Worm (Caenorhabditis elegans): ENCODE results near the gene cyn-1.

cyn-1 gene

ce11 chrV:14354258-14354877 lies 1.5 kb upstream of the cyn-1 start, which contains the start of gene Y49A3A.3:
Gene Y49A3A.3 (plus strand): TSS chrV:14354410.
- peak; percentile 71 for TF ChIP-seq dao-5 (tag; optimal IDR thresholded peaks at IDR 0.05)
- no peak for TF ChIP-seq him-1 (tag; optimal IDR thresholded peaks at IDR 0.05)
- no peak for TF ChIP-seq W03F9.2 (tag; optimal IDR thresholded peaks at IDR 0.05)

DNA sequence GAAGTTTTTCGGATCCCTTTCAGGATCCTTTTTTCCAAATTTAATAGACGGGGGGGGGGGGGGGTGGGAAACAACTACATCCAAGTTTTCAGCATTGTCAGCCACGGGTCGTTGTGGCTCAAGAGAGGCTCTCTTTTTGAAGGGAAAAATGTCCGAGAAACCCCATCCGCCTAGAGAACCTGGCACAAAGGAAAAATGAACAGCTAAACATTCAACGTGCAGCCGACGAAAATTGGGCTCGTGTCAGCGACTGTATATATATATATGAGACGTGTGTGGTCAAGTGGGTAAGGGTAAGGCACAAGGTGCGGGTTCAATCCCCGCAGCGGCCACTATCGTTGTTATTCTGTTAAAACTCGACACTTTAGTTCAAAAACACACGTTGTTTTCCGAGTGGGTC lies 2.7 kb downstream of the cyn-1 start, which contains the start of gene Y49A3A.4:
TSS of gene Y49A3A.4 (minus strand) at position 314 of the 400 bp plus-strand sequence.
- no peak for TF ChIP-seq W03F9.2 (tag; optimal IDR thresholded peaks at IDR 0.05)

DNA sequence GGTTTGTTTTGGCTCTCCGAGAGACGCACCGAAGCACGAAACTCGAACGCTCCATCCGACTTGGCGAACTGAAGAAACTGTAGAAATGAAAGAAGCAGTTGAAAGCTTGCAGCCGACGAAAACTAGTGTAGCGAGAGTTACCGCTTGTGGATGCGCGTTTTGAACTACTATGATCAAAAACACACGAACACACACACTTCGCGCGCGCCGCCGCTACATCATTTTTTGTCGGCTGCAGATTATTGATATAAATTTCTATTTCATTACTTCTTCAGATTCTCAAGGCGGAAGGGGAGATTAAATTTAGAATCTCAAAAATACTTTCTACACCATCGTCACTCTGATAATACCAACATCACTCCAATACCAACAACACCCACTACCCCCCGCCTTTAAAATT lies 6.1 kb downstream of the cyn-1 start:
- TF ChIP-seq W03F9.2 (tag; optimal IDR thresholded peaks at IDR 0.05): no peak
- TF ChIP-seq him-1 (tag; optimal IDR thresholded peaks at IDR 0.05): no peak
- TF ChIP-seq dao-5 (tag; optimal IDR thresholded peaks at IDR 0.05): no peak

- TF ChIP-seq W03F9.2 (tag; optimal IDR thresholded peaks at IDR 0.05) (no peak), him-1 (tag; optimal IDR thresholded peaks at IDR 0.05) (no peak), dao-5 (tag; optimal IDR thresholded peaks at IDR 0.05) (no peak)
Observed at ce11 chrV:14364586-14365248, 8.8 kb downstream of the cyn-1 start.

ce11 chrV:14366487-14366962 lies 10.6 kb downstream of the cyn-1 start:
- TF ChIP-seq dao-5 (tag; optimal IDR thresholded peaks at IDR 0.05) (no peak), him-1 (tag; optimal IDR thresholded peaks at IDR 0.05) (peak; percentile 85)

DNA sequence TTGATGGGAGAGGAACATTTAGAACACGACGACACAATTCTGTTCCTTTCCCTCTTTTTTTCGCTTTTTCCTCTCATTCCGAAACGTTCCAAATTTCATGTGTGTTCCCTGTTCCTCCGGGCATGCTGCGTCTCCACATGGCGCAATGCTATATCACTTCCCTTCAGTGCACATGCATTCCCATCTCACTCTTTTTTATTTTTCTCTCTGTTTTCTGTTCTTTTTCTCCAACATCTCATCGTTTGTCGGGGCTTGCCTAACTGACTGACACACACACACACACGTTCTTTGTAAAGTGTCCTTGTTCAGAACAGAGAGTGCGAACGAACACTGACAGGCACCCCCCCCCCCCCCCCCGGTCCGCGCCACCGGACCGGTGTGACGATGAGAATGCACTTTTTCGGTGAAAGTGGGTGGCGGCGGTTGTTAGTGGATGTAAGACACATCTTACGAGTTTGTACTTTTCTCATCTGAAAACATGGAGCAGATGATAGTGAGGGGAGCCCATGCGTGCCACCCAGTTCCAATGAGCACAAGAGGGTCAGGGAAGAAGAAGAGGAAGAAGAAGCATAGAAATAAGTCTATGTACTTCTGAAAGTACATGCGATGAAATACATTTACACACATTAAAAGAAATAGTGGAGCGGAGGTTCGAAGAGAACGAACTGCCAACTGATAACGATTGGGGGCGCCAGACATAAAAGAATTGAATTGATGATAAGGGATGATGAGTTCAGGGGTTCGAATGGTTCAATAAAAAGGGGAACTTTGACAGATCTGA lies 12.6 kb downstream of the cyn-1 start:
- peak; percentile 22 for TF ChIP-seq him-1 (tag; optimal IDR thresholded peaks at IDR 0.05)
- peak; percentile 14 for TF ChIP-seq W03F9.2 (tag; optimal IDR thresholded peaks at IDR 0.05)
- no peak for TF ChIP-seq dao-5 (tag; optimal IDR thresholded peaks at IDR 0.05)

- TF ChIP-seq W03F9.2 (tag; optimal IDR thresholded peaks at IDR 0.05) (no peak), him-1 (tag; optimal IDR thresholded peaks at IDR 0.05) (no peak), dao-5 (tag; optimal IDR thresholded peaks at IDR 0.05) (no peak)
Observed at ce11 chrV:14369412-14369811, 13.5 kb downstream of the cyn-1 start.

ce11 chrV:14372774-14373173 lies 16.9 kb downstream of the cyn-1 start, which contains the start of gene unc-39:
Gene unc-39 (plus strand): TSS chrV:14373074.
- no peak for TF ChIP-seq him-1 (tag; optimal IDR thresholded peaks at IDR 0.05)
- TF ChIP-seq dao-5 (tag; optimal IDR thresholded peaks at IDR 0.05): no peak
- no peak for TF ChIP-seq W03F9.2 (tag; optimal IDR thresholded peaks at IDR 0.05)

- TF ChIP-seq him-1 (tag; optimal IDR thresholded peaks at IDR 0.05) (no peak), W03F9.2 (tag; optimal IDR thresholded peaks at IDR 0.05) (no peak), dao-5 (tag; optimal IDR thresholded peaks at IDR 0.05) (no peak)
Observed at ce11 chrV:14378052-14378451, 22.2 kb downstream of the cyn-1 start.

DNA sequence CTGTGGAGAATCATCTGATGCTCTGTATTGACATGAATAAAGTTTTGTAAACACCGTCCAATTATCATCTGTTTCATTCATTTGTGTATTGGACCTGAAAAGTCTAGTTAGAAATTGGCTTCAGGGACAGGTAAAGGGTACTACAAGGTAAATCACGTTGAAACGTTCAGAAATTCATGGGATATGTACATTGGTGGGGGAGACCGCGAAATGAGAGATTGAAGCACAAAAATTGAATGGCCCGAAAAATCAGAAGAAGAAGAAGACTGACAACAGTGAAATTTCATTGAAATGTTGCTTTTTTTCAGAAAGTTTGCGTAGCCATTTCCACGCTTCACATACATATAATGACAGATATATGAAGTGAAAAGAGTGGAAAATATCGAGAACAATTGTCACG lies 23.1 kb downstream of the cyn-1 start, which contains the start of gene npr-43:
TSS of gene npr-43 (minus strand) at position 101 of the 400 bp plus-strand sequence.
- TF ChIP-seq him-1 (tag; optimal IDR thresholded peaks at IDR 0.05) (no peak), dao-5 (tag; optimal IDR thresholded peaks at IDR 0.05) (no peak), W03F9.2 (tag; optimal IDR thresholded peaks at IDR 0.05) (no peak)

DNA sequence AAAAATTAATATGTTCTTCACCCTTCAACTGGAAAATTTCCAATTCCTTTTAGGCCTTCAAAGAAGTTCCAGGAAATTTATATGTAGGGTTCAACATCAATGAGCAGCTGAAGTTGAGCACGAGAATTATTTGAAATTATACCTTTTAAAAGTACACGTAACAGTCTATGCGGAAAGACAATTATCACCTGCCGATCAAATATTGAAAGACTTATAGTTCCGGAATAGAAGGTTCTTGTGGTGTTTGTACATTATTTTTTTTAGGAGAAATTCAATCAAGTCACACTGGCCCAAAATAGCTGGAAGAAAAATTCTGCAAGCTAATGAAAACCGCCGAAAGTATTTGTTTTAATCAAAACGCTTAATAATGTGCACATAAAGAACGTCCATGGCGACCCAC lies 24.4 kb downstream of the cyn-1 start:
- TF ChIP-seq W03F9.2 (tag; optimal IDR thresholded peaks at IDR 0.05) (no peak), him-1 (tag; optimal IDR thresholded peaks at IDR 0.05) (no peak), dao-5 (tag; optimal IDR thresholded peaks at IDR 0.05) (no peak)

ce11 chrV:14391830-14392229 lies 36.0 kb downstream of the cyn-1 start, which contains the start of gene C15H11.10:
Gene C15H11.10 (plus strand): TSS chrV:14392130.
- TF ChIP-seq dao-5 (tag; optimal IDR thresholded peaks at IDR 0.05) (no peak), him-1 (tag; optimal IDR thresholded peaks at IDR 0.05) (no peak), W03F9.2 (tag; optimal IDR thresholded peaks at IDR 0.05) (no peak)

ce11 chrV:14393504-14393903 lies 37.6 kb downstream of the cyn-1 start, which contains the start of gene C15H11.1:
Gene C15H11.1 (plus strand): TSS chrV:14393804.
- no peak for TF ChIP-seq W03F9.2 (tag; optimal IDR thresholded peaks at IDR 0.05)
- TF ChIP-seq him-1 (tag; optimal IDR thresholded peaks at IDR 0.05): no peak
- TF ChIP-seq dao-5 (tag; optimal IDR thresholded peaks at IDR 0.05): no peak

ce11 chrV:14394743-14395142 lies 38.9 kb downstream of the cyn-1 start, which contains the start of gene C15H11.13:
Gene C15H11.13 (plus strand): TSS chrV:14395043.
- TF ChIP-seq him-1 (tag; optimal IDR thresholded peaks at IDR 0.05) (no peak), dao-5 (tag; optimal IDR thresholded peaks at IDR 0.05) (no peak), W03F9.2 (tag; optimal IDR thresholded peaks at IDR 0.05) (no peak)
